Comparison of ENCODE assay signal across 5 worm cellular contexts in the genomic region with DNA sequence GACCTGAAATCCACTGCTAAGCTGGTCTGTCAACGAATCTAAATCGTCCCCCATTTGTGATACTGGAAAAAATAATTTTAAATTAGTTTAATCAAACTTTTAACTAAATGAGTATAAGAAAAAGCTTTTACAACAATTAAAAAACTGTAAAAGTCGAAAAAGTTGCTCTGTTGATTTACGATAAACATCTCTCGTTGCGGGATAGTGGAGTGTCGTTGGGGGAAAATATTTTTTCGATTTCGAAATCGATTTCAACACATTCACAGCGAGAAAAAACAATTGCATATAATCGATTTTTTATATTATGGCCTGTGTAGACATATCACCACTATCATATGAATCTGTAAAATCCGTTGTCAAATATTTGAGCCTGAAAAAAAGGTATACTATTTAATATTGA.
TF ChIP-seq lines count a peak whose summit lies in the region.

A gene (minus strand): TSS at position 64 of the 400 bp plus-strand sequence.
A gene (plus strand): TSS at position 199 of the 400 bp plus-strand sequence.

TF ChIP-seq in whole organism, L1 larva, 84 proteins besides CTCF, POLR2A, EP300 and RAD21 (continues in another document):
- TF ChIP-seq sox-4 (tag; optimal IDR thresholded peaks at IDR 0.05; lab: Kevin White, UChicago), result no peak
- no peak for TF ChIP-seq C34B4.2 (tag; optimal IDR thresholded peaks at IDR 0.05; lab: Kevin White, UChicago)
- TF ChIP-seq nhr-85 (tag; lab: Kevin White, UChicago), result no peak
- no peak for TF ChIP-seq aha-1 (tag; optimal IDR thresholded peaks at IDR 0.05; lab: Kevin White, UChicago)
- TF ChIP-seq efl-1 (optimal IDR thresholded peaks at IDR 0.05; lab: Kevin White, UChicago), result peak; percentile 29 to 51
- TF ChIP-seq efl-1 (GFP tag; optimal IDR thresholded peaks at IDR 0.05 in 1 of 2; lab: Kevin White, UChicago), result peak; percentile 44 to 77
- TF ChIP-seq F16B12.6 (tag; optimal IDR thresholded peaks at IDR 0.05; lab: Kevin White, UChicago), result peak; percentile 17
- no peak for TF ChIP-seq vab-15 (tag; optimal IDR thresholded peaks at IDR 0.05; lab: Kevin White, UChicago)
- no peak for TF ChIP-seq nhr-90 (tag; optimal IDR thresholded peaks at IDR 0.05; lab: Kevin White, UChicago; ENCODE audit: poor library complexity)
- TF ChIP-seq Y116A8C.19 (tag; optimal IDR thresholded peaks at IDR 0.05; lab: Kevin White, UChicago; ENCODE audit: borderline replicate concordance), result no peak
- TF ChIP-seq nhr-47 (tag; optimal IDR thresholded peaks at IDR 0.05; lab: Kevin White, UChicago), result peak; percentile 2
- no peak for TF ChIP-seq egl-27 (tag; optimal IDR thresholded peaks at IDR 0.05; lab: Kevin White, UChicago)
- TF ChIP-seq C16A3.4 (tag; optimal IDR thresholded peaks at IDR 0.05; lab: Kevin White, UChicago), result peak; percentile 46
- no peak for TF ChIP-seq ces-1 (GFP tag; optimal IDR thresholded peaks at IDR 0.05; lab: Kevin White, UChicago)
- no peak for TF ChIP-seq nhr-84 (tag; optimal IDR thresholded peaks at IDR 0.05; lab: Kevin White, UChicago)
- TF ChIP-seq lin-15B (tag; optimal IDR thresholded peaks at IDR 0.05; lab: Kevin White, UChicago), result peak; percentile 22
- no peak for TF ChIP-seq snu-23 (GFP tag; optimal IDR thresholded peaks at IDR 0.05; lab: Kevin White, UChicago)

TF ChIP-seq in whole organism, L2 larva, 48 proteins besides CTCF, POLR2A, EP300 and RAD21 (continues in another document):
- peak; percentile 15 for TF ChIP-seq crh-2 (tag; optimal IDR thresholded peaks at IDR 0.05; lab: Kevin White, UChicago)
- no peak for TF ChIP-seq snpc-4 (tag; optimal IDR thresholded peaks at IDR 0.05; lab: Kevin White, UChicago)
- peak; percentile 80 for TF ChIP-seq unc-55 (GFP tag; optimal IDR thresholded peaks at IDR 0.05; lab: Kevin White, UChicago)
- no peak for TF ChIP-seq fos-1 (tag; optimal IDR thresholded peaks at IDR 0.05; lab: Kevin White, UChicago)
- TF ChIP-seq alr-1 (tag; optimal IDR thresholded peaks at IDR 0.05; lab: Kevin White, UChicago), result no peak
- no peak for TF ChIP-seq F13H6.1 (tag; optimal IDR thresholded peaks at IDR 0.05; lab: Kevin White, UChicago)
- TF ChIP-seq unc-62 (GFP tag; optimal IDR thresholded peaks at IDR 0.05; lab: Kevin White, UChicago), result no peak
- no peak for TF ChIP-seq skn-1 (tag; optimal IDR thresholded peaks at IDR 0.05; lab: Kevin White, UChicago)
- TF ChIP-seq lin-39 (tag; optimal IDR thresholded peaks at IDR 0.05; lab: Kevin White, UChicago), result no peak
- no peak for TF ChIP-seq dmd-4 (tag; optimal IDR thresholded peaks at IDR 0.05; lab: Kevin White, UChicago)
- no peak for TF ChIP-seq mdl-1 (tag; optimal IDR thresholded peaks at IDR 0.05; lab: Kevin White, UChicago)
- TF ChIP-seq peb-1 (tag; optimal IDR thresholded peaks at IDR 0.05; lab: Kevin White, UChicago), result no peak
- peak in 1 of 2 experiments; percentile 54 for TF ChIP-seq lsy-2 (tag; optimal IDR thresholded peaks at IDR 0.05; lab: Kevin White, UChicago)
- TF ChIP-seq ceh-82 (tag; optimal IDR thresholded peaks at IDR 0.05; lab: Kevin White, UChicago), result no peak
- TF ChIP-seq nhr-21 (tag; optimal IDR thresholded peaks at IDR 0.05; lab: Kevin White, UChicago), result no peak
- peak; percentile 88 for TF ChIP-seq nhr-6 (tag; optimal IDR thresholded peaks at IDR 0.05; lab: Kevin White, UChicago)
- TF ChIP-seq nhr-23 (tag; optimal IDR thresholded peaks at IDR 0.05; lab: Kevin White, UChicago), result no peak
- peak; percentile 49 for TF ChIP-seq C34F6.9 (tag; optimal IDR thresholded peaks at IDR 0.05; lab: Kevin White, UChicago)

TF ChIP-seq in whole organism, L3 larva, 47 proteins besides CTCF, POLR2A, EP300 and RAD21 (continues in another document):
- TF ChIP-seq lin-15B (tag; optimal IDR thresholded peaks at IDR 0.05; lab: Kevin White, UChicago) (peak; percentile 38), aly-2 (tag; optimal IDR thresholded peaks at IDR 0.05; lab: Kevin White, UChicago) (no peak), nhr-11 (tag; optimal IDR thresholded peaks at IDR 0.05; lab: Kevin White, UChicago) (no peak), egl-5 (tag; optimal IDR thresholded peaks at IDR 0.05; lab: Kevin White, UChicago) (no peak), R02D3.7 (tag; optimal IDR thresholded peaks at IDR 0.05; lab: Kevin White, UChicago) (peak; percentile 58), mml-1 (tag; optimal IDR thresholded peaks at IDR 0.05; lab: Kevin White, UChicago) (no peak), lin-39 (tag; optimal IDR thresholded peaks at IDR 0.05; lab: Kevin White, UChicago) (peak; percentile 2), nfya-1 (tag; optimal IDR thresholded peaks at IDR 0.05; lab: Kevin White, UChicago; ENCODE audit: insufficient read depth) (peak; percentile 41), ceh-28 (tag; optimal IDR thresholded peaks at IDR 0.05; lab: Kevin White, UChicago) (peak; percentile 44), nhr-237 (tag; optimal IDR thresholded peaks at IDR 0.05; lab: Kevin White, UChicago) (no peak), lsy-12 (tag; optimal IDR thresholded peaks at IDR 0.05; lab: Kevin White, UChicago) (no peak), nhr-28 (tag; optimal IDR thresholded peaks at IDR 0.05; lab: Kevin White, UChicago) (no peak), snpc-4 (tag; optimal IDR thresholded peaks at IDR 0.05; lab: Kevin White, UChicago) (no peak), ztf-11 (tag; optimal IDR thresholded peaks at IDR 0.05; lab: Kevin White, UChicago) (no peak), skn-1 (tag; optimal IDR thresholded peaks at IDR 0.05; lab: Kevin White, UChicago) (no peak), elt-1 (tag; optimal IDR thresholded peaks at IDR 0.05; lab: Kevin White, UChicago) (no peak), nhr-23 (tag; optimal IDR thresholded peaks at IDR 0.05; lab: Kevin White, UChicago) (no peak), ceh-82 (tag; optimal IDR thresholded peaks at IDR 0.05; lab: Kevin White, UChicago) (no peak), ztf-4 (tag; optimal IDR thresholded peaks at IDR 0.05; lab: Kevin White, UChicago) (no peak), tbx-2 (tag; optimal IDR thresholded peaks at IDR 0.05; lab: Kevin White, UChicago) (no peak)

TF ChIP-seq in whole organism, L4 larva, 104 proteins besides CTCF, POLR2A, EP300 and RAD21:
- TF ChIP-seq mep-1 (tag; optimal IDR thresholded peaks at IDR 0.05; lab: Kevin White, UChicago) (no peak), Y105C5A.15 (GFP tag; IDR thresholded peaks at IDR 0.05; lab: Robert Waterston, UW) (no peak), dve-1 (tag; optimal IDR thresholded peaks at IDR 0.05; lab: Kevin White, UChicago; ENCODE audit: insufficient read depth) (peak; percentile 18), nhr-6 (tag; optimal IDR thresholded peaks at IDR 0.05; lab: Kevin White, UChicago) (peak; percentile 37), dpl-1 (GFP tag; optimal IDR thresholded peaks at IDR 0.05; lab: Kevin White, UChicago) (peak; percentile 31), lsy-2 (tag; optimal IDR thresholded peaks at IDR 0.05; lab: Kevin White, UChicago) (peak in 1 of 2 experiments; percentile 58), daf-16 (GFP tag; optimal IDR thresholded peaks at IDR 0.05; lab: Kevin White, UChicago) (no peak), daf-16 (tag; optimal IDR thresholded peaks at IDR 0.05; lab: Kevin White, UChicago) (peak; percentile 62), ceh-32 (tag; optimal IDR thresholded peaks at IDR 0.05; lab: Kevin White, UChicago; ENCODE audit: poor library complexity) (no peak), ceh-28 (tag; optimal IDR thresholded peaks at IDR 0.05; lab: Kevin White, UChicago) (no peak), T20F7.1 (GFP tag; optimal IDR thresholded peaks at IDR 0.05; lab: Kevin White, UChicago) (peak; percentile 90), R02D3.7 (tag; optimal IDR thresholded peaks at IDR 0.05; lab: Kevin White, UChicago) (peak; percentile 43), daf-8 (GFP tag; IDR thresholded peaks at IDR 0.05; lab: Robert Waterston, UW) (no peak), mes-2 (tag; optimal IDR thresholded peaks at IDR 0.05; lab: Kevin White, UChicago; ENCODE audit: poor library complexity, severe bottlenecking) (peak; percentile 37)

TF ChIP-seq in whole organism, young adult, 124 proteins besides CTCF, POLR2A, EP300 and RAD21:
- TF ChIP-seq sea-2 (GFP tag; IDR thresholded peaks at IDR 0.05; lab: Robert Waterston, UW), result no peak
- no peak for TF ChIP-seq mes-4 (tag; optimal IDR thresholded peaks at IDR 0.05; lab: Kevin White, UChicago)
- no peak for TF ChIP-seq Y53F4B.3 (GFP tag; IDR thresholded peaks at IDR 0.05; lab: Robert Waterston, UW)
- no peak for TF ChIP-seq F49E8.2 (tag; optimal IDR thresholded peaks at IDR 0.05; lab: Kevin White, UChicago; ENCODE audit: insufficient read depth)
- TF ChIP-seq cebp-1 (GFP tag; IDR thresholded peaks at IDR 0.05; lab: Robert Waterston, UW), result peak; percentile 94
- peak; percentile 98 for TF ChIP-seq cebp-1 (tag; optimal IDR thresholded peaks at IDR 0.05; lab: Kevin White, UChicago)
- peak; percentile 79 for TF ChIP-seq attf-3 (GFP tag; conservative IDR thresholded peaks at IDR 0.05; lab: Robert Waterston, UW)
- no peak for TF ChIP-seq rcor-1 (GFP tag; IDR thresholded peaks at IDR 0.05; lab: Robert Waterston, UW)
TF ChIP-seq in whole organism, young adult: peak in this region for 2.
